Fruit fly (Drosophila melanogaster): Measurements from ENCODE around the gene scpr-B.

DNA sequence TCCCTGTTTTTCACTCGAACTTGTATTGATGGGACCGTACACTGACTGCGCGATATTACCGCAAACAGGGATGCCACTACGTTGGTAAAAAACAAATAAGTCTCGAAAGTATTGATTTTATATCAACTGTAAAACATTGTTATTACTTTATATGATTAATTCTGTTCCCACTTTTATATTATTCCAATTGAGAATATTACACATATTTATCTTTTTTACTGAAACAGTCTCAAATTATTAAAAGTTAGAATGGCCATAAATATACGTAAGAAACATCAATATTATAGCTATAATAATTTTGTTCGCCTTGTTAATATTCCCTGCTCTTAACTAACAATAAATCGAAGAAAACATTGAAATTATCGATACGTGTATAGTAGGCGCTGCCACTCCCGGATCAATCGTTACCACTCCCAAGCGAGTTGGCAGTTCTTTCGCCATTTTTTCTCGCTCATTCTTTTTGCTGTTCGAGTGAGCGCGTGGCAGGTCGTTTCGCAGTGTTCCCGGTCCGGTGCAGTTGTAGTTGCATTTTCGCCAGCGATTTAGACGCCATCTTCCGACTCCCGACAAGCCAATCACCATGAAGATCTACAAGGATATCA, 30.9 kb downstream of the scpr-B start, which contains the start of the genes SdhC and Tctp:
- TF ChIP-seq CTCF (optimal IDR thresholded peaks at IDR 0.05) (no peak), CG8478 (optimal IDR thresholded peaks at IDR 0.05) (no peak)
